Fruit fly (Drosophila melanogaster): ENCODE results near the gene out.

out gene

DNA sequence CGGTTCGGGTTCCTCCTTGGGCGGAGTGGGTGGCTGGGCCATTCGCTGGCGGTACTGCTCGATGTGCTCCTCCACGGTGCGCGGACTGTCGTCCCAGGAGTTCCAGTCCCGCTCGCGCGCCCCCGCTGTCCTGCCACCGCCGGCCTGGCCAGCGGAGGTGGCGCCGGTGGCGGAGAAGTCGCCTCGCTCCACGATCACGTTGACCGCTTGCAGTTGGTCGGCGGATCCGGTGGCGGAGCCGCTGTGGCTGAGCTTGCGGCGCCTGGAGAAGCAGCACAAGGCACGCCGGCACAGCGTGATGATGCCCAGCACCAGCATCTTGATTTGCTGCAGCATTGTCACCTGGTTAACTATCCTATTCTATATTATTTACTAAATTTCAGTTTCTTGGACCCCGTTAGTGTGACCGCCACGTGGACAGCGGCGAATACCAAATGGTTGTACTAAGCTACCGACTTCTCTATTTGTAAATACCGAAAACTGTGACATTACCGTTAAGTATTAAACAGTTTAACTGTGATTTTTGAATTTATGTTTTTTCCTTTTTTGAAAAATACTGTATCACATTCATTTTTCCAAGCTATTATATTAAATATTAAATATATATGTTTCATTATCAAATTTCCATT is 45.3 kb downstream of the out start, which contains the start of the genes CG32537 and CG32536:
Gene CG32537, minus strand, starts transcription at position 51 of the 629 bp plus-strand sequence.
Gene CG32536, minus strand, starts transcription at position 410 of the 629 bp plus-strand sequence.
- TF ChIP-seq gfzf (GFP tag; optimal IDR thresholded peaks at IDR 0.05) (peak; percentile 73), CG14710 (tag; optimal IDR thresholded peaks at IDR 0.05) (peak; percentile 4), phol (tag; optimal IDR thresholded peaks at IDR 0.05) (peak; percentile 17), CG30431 (GFP tag; optimal IDR thresholded peaks at IDR 0.05) (no peak), pzg (GFP tag; optimal IDR thresholded peaks at IDR 0.05) (peak; percentile 53), sens (GFP tag) (peak; percentile 45), Med (GFP tag) (peak; percentile 66), TFAM (GFP tag; optimal IDR thresholded peaks at IDR 0.05) (no peak), row (GFP tag; IDR thresholded peaks at IDR 0.05) (0 out of 3 replicates have a peak, but pooled peaks have one; percentile 17), luna (GFP tag; optimal IDR thresholded peaks at IDR 0.05) (no peak), HmgD (GFP tag; optimal IDR thresholded peaks at IDR 0.05) (no peak), CG4617 (GFP tag; optimal IDR thresholded peaks at IDR 0.05; ENCODE audit: borderline replicate concordance) (peak; percentile 21), ara (GFP tag; IDR thresholded peaks at IDR 0.05) (0 out of 2 replicates have a peak, but pooled peaks have one; percentile 22), pho (GFP tag; optimal IDR thresholded peaks at IDR 0.05) (no peak), CG2712 (tag; optimal IDR thresholded peaks at IDR 0.05) (peak; percentile 1), CG9797 (GFP tag; optimal IDR thresholded peaks at IDR 0.05) (peak; percentile 65), pan (optimal IDR thresholded peaks at IDR 0.05) (no peak), pan (GFP tag; optimal IDR thresholded peaks at IDR 0.05 in 1 of 2, IDR thresholded peaks at IDR 0.05 in 1 of 2) (no peak), E2f2 (GFP tag; IDR thresholded peaks at IDR 0.05) (peak; percentile 53), CG7271 (tag; optimal IDR thresholded peaks at IDR 0.05) (no peak), Lhr (GFP tag; optimal IDR thresholded peaks at IDR 0.05) (peak; percentile 1), CG31441 (GFP tag; IDR thresholded peaks at IDR 0.05) (no peak), MESR4 (GFP tag; optimal IDR thresholded peaks at IDR 0.05) (peak; percentile 72), BEAF-32 (GFP tag; optimal IDR thresholded peaks at IDR 0.05) (peak; percentile 6), MBD-R2 (GFP tag; IDR thresholded peaks at IDR 0.05) (peak; percentile 67), CG3995 (GFP tag; optimal IDR thresholded peaks at IDR 0.05) (peak; percentile 97), Myb (GFP tag; optimal IDR thresholded peaks at IDR 0.05) (peak; percentile 89), Dp (GFP tag; optimal IDR thresholded peaks at IDR 0.05) (peak; percentile 47), CG15514 (GFP tag; optimal IDR thresholded peaks at IDR 0.05) (peak; percentile 26), CG34422 (GFP tag; IDR thresholded peaks at IDR 0.05) (0 out of 3 replicates have a peak, but pooled peaks have one; percentile 38), croc (GFP tag; conservative IDR thresholded peaks at IDR 0.05) (no peak), trem (tag; optimal IDR thresholded peaks at IDR 0.05) (peak; percentile 24)

DNA sequence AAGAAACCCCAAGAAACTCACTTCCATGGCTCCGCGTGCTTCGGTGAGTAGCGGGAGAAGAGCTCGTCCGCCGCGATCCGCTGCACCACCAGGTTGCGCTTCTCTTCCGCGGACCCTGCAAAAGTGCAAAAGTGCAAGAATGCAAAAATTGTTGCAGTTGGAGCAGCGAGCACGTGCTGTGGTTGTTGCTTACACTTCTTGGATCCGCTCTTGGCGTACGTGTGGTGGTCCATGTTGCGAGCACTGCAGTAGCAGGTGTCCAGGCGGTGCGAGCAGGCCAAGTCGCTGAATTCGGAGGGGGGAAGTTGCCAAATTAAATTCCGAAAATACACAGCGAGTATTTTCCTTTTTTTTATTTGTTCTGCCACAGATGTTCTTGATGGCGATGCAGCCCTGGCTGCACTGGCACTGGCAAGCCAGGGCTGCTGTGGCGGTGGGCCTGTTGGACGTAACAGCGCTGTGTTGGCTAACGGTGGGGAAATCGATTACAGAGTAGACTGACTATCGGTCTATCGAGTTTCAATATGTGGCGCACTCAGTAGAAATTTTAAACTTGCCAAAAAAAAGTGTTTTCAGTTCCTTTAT is 53.3 kb downstream of the out start, which contains the start of gene CG8010:
Gene CG8010, minus strand, starts transcription at position 413 of the 585 bp plus-strand sequence.
- TF ChIP-seq zfh1 (GFP tag; IDR thresholded peaks at IDR 0.05) (peak; percentile 48; the same call in 1 of the 3 replicates), CG1024 (GFP tag; IDR thresholded peaks at IDR 0.05) (0 out of 2 replicates have a peak, but pooled peaks have one; percentile 24), lov (optimal IDR thresholded peaks at IDR 0.05) (no peak), lov (GFP tag; IDR thresholded peaks at IDR 0.05) (no peak), stc (GFP tag; IDR thresholded peaks at IDR 0.05) (no peak), HLH3B (GFP tag; IDR thresholded peaks at IDR 0.05) (no peak), Abd-B (GFP tag; optimal IDR thresholded peaks at IDR 0.05) (no peak), Atf-2 (GFP tag; optimal IDR thresholded peaks at IDR 0.05) (no peak), al (GFP tag; IDR thresholded peaks at IDR 0.05) (no peak), CG6854 (GFP tag; optimal IDR thresholded peaks at IDR 0.05) (no peak), CG9215 (GFP tag; IDR thresholded peaks at IDR 0.05) (no peak), btn (GFP tag; optimal IDR thresholded peaks at IDR 0.05) (no peak), Hr78 (GFP tag; optimal IDR thresholded peaks at IDR 0.05) (no peak), CG14860 (GFP tag; IDR thresholded peaks at IDR 0.05; ENCODE audit: partially characterized antibody) (no peak), Sry-δ (GFP tag; optimal IDR thresholded peaks at IDR 0.05) (peak; percentile 54), CG10267 (tag; optimal IDR thresholded peaks at IDR 0.05) (peak; percentile 40), Lhr (GFP tag; optimal IDR thresholded peaks at IDR 0.05) (no peak), nmo (GFP tag; optimal IDR thresholded peaks at IDR 0.05) (peak; percentile 1), slbo (GFP tag; IDR thresholded peaks at IDR 0.05) (peak; percentile 47)

Data from whole organism, embryonic.